Fruit fly (Drosophila melanogaster) S2 (cell line): ENCODE measurements around the gene CG12477.

Source experiments
- CG8478 ChIP-seq: fragments of >200 bp; optimal IDR thresholded peaks from 2 replicates; lab custom pipeline; 2018
- CTCF ChIP-seq, 2 experiments: fragments of >200 bp; optimal IDR thresholded peaks; 2 replicates each; lab custom pipeline; 2018

Gene CG12477

dm6 chr3L:18757079-18757815 lies 34.2 kb upstream of the CG12477 start:
- TF ChIP-seq CTCF (optimal IDR thresholded peaks at IDR 0.05; lab: Kevin White, UChicago) (no peak), CG8478 (no peak)

dm6 chr3L:18756293-18756887 lies 33.3 kb upstream of the CG12477 start:
- TF ChIP-seq CTCF (optimal IDR thresholded peaks at IDR 0.05; lab: Kevin White, UChicago): no peak

dm6 chr3L:18753827-18754226 lies 30.8 kb upstream of the CG12477 start:
- TF ChIP-seq CG8478 (no peak), CTCF (optimal IDR thresholded peaks at IDR 0.05; lab: Kevin White, UChicago) (no peak)

- TF ChIP-seq CG8478: no peak
- no peak for TF ChIP-seq CTCF (optimal IDR thresholded peaks at IDR 0.05; lab: Kevin White, UChicago)
Observed at dm6 chr3L:18749807-18750206, 26.7 kb upstream of the CG12477 start.

- TF ChIP-seq CTCF (optimal IDR thresholded peaks at IDR 0.05; lab: Kevin White, UChicago) (no peak), CG8478 (no peak)
Observed at dm6 chr3L:18747953-18748756, 25.1 kb upstream of the CG12477 start, which contains the start of the genes Nufip and Atg3. Nufip (minus strand) TSS chr3L:18748367. Atg3 (plus strand) TSS chr3L:18748687.

dm6 chr3L:18746169-18746568 lies 23.1 kb upstream of the CG12477 start:
- TF ChIP-seq CTCF (optimal IDR thresholded peaks at IDR 0.05; lab: Kevin White, UChicago) (no peak), CG8478 (no peak)

- no peak for TF ChIP-seq CTCF (optimal IDR thresholded peaks at IDR 0.05; lab: Kevin White, UChicago)
Observed at dm6 chr3L:18745647-18746046, 22.6 kb upstream of the CG12477 start, which contains the start of gene MED11. MED11 (plus strand) TSS chr3L:18745856.

dm6 chr3L:18744188-18744587 lies 21.1 kb upstream of the CG12477 start, which contains the start of gene CG6885:
CG6885 (plus strand) TSS chr3L:18744488.
- TF ChIP-seq CG8478 (no peak), CTCF (optimal IDR thresholded peaks at IDR 0.05; lab: Kevin White, UChicago) (no peak)

dm6 chr3L:18743679-18744078 lies 20.6 kb upstream of the CG12477 start:
- TF ChIP-seq CTCF (optimal IDR thresholded peaks at IDR 0.05; lab: Kevin White, UChicago): peak; percentile 50 to 61
- no peak for TF ChIP-seq CG8478

- TF ChIP-seq CTCF (optimal IDR thresholded peaks at IDR 0.05; lab: Kevin White, UChicago) (no peak), CG8478 (no peak)
Observed at dm6 chr3L:18742935-18743466, 19.9 kb upstream of the CG12477 start.

- TF ChIP-seq CG8478: no peak
- no peak for TF ChIP-seq CTCF (optimal IDR thresholded peaks at IDR 0.05; lab: Kevin White, UChicago)
Observed at dm6 chr3L:18698312-18698711, 24.8 kb downstream of the CG12477 start, which contains the start of gene Dic4. Dic4 (minus strand) TSS chr3L:18698412.

dm6 chr3L:18693887-18694286 lies 29.2 kb downstream of the CG12477 start, which contains the start of gene CG6893:
CG6893 (plus strand) TSS chr3L:18694187.
- TF ChIP-seq CG8478 (no peak), CTCF (optimal IDR thresholded peaks at IDR 0.05; lab: Kevin White, UChicago) (no peak)

- TF ChIP-seq CG8478 (no peak), CTCF (optimal IDR thresholded peaks at IDR 0.05; lab: Kevin White, UChicago) (no peak)
Observed at dm6 chr3L:18686220-18686801, 36.8 kb downstream of the CG12477 start, which contains the start of gene Cyp12c1. Cyp12c1 (minus strand) TSS chr3L:18686319.

- TF ChIP-seq CG8478: no peak
- no peak for TF ChIP-seq CTCF (optimal IDR thresholded peaks at IDR 0.05; lab: Kevin White, UChicago)
Observed at dm6 chr3L:18683846-18684245, 39.2 kb downstream of the CG12477 start, which contains the start of gene Chmp1. Chmp1 (minus strand) TSS chr3L:18684061.
